Fruit fly (Drosophila melanogaster) whole organism, pupa: ENCODE results near the gene kek2.

ENCODE experiments used
- CG10348 ChIP-seq: fragments of 200-800 bp; sonication (Bioruptor generic); IDR thresholded peaks from 2 replicates; pipeline ENCODE4 v1.3.6; 2022; ENCODE audit warnings: missing biosample characterization, missing genetic modification characterization
- CG13204 ChIP-seq: fragments of 200-800 bp; sonication (Bioruptor generic); optimal IDR thresholded peaks from 2 replicates; lab custom pipeline; 2018; ENCODE audit warnings: missing biosample characterization, mild to moderate bottlenecking, missing genetic modification characterization, moderate library complexity
- CG14655 ChIP-seq: fragments of 200-800 bp; sonication (Bioruptor generic); optimal IDR thresholded peaks from 3 replicates; lab custom pipeline; 2017; ENCODE audit warnings: mild to moderate bottlenecking, missing biosample characterization, missing genetic modification reagents, missing genetic modification characterization
- CG15710 ChIP-seq: fragments of 200-800 bp; sonication (Bioruptor generic); optimal IDR thresholded peaks from 2 replicates; lab custom pipeline; 2018; ENCODE audit warnings: missing biosample characterization, mild to moderate bottlenecking, missing genetic modification characterization, moderate library complexity
- CG32121 ChIP-seq: fragments of 200-800 bp; sonication (Bioruptor generic); IDR thresholded peaks from 2 replicates; pipeline ENCODE4 v1.3.6; 2022; ENCODE audit warnings: missing biosample characterization, missing genetic modification characterization
- CG34367 ChIP-seq: fragments of 200-800 bp; sonication (Bioruptor generic); optimal IDR thresholded peaks from 2 replicates; lab custom pipeline; 2018; ENCODE audit warnings: missing biosample characterization, mild to moderate bottlenecking, missing genetic modification characterization
- CG4496 ChIP-seq: fragments of 200-800 bp; sonication (Bioruptor generic); IDR thresholded peaks from 3 replicates; pipeline ENCODE4 v1.3.6; 2022; ENCODE audit warnings: missing biosample characterization, missing genetic modification characterization
- CG8159 ChIP-seq: fragments of 200-800 bp; sonication (Bioruptor generic); optimal IDR thresholded peaks from 3 replicates; lab custom pipeline; 2018; ENCODE audit warnings: missing biosample characterization, mild to moderate bottlenecking, missing genetic modification characterization, moderate library complexity
- CG8301 ChIP-seq: fragments of 200-800 bp; sonication (Bioruptor generic); optimal IDR thresholded peaks from 2 replicates; lab custom pipeline; 2018; ENCODE audit warnings: missing biosample characterization, mild to moderate bottlenecking, missing genetic modification characterization
- CG9948 ChIP-seq: fragments of 200-800 bp; sonication (Bioruptor generic); optimal IDR thresholded peaks from 2 replicates; lab custom pipeline; 2018; ENCODE audit warnings: missing biosample characterization, mild to moderate bottlenecking, missing genetic modification characterization, moderate library complexity
- D1 ChIP-seq: fragments of 200-800 bp; sonication (Bioruptor generic); optimal IDR thresholded peaks from 2 replicates; lab custom pipeline; 2018; ENCODE audit warnings: missing biosample characterization, mild to moderate bottlenecking, missing genetic modification characterization, moderate library complexity
- EcR ChIP-seq: fragments of 200-800 bp; sonication (Bioruptor generic); optimal IDR thresholded peaks from 3 replicates; lab custom pipeline; 2019; ENCODE audit warnings: missing biosample characterization, missing genetic modification characterization, mild to moderate bottlenecking, moderate library complexity, missing genetic modification reagents
- Ets98B ChIP-seq: fragments of 200-800 bp; sonication (Bioruptor generic); IDR thresholded peaks from 2 replicates; pipeline ENCODE4 v1.3.6; 2022; ENCODE audit warnings: missing biosample characterization, missing genetic modification characterization
- Pif1A ChIP-seq: fragments of 200-800 bp; sonication (Bioruptor generic); optimal IDR thresholded peaks from 3 replicates; lab custom pipeline; 2016; ENCODE audit warnings: missing biosample characterization, missing genetic modification characterization
- Snoo ChIP-seq: fragments of 200-800 bp; sonication (Bioruptor generic); optimal IDR thresholded peaks from 3 replicates; lab custom pipeline; 2017; ENCODE audit warnings: missing biosample characterization, mild to moderate bottlenecking, missing genetic modification characterization, inconsistent platforms
- fd96Ca ChIP-seq: fragments of 200-800 bp; sonication (Bioruptor generic); IDR thresholded peaks from 3 replicates; pipeline ENCODE4 v1.3.6; 2022; ENCODE audit warnings: missing biosample characterization, missing genetic modification characterization
- gl ChIP-seq: fragments of 200-800 bp; sonication (Bioruptor generic); optimal IDR thresholded peaks from 2 replicates; lab custom pipeline; 2018; ENCODE audit warnings: missing biosample characterization, mild to moderate bottlenecking, missing genetic modification characterization
- rn ChIP-seq: fragments of 200-800 bp; sonication (Bioruptor generic); IDR thresholded peaks from 2 replicates; pipeline ENCODE4 v1.3.6; 2022; ENCODE audit warnings: missing biosample characterization, missing genetic modification characterization

The kek2 gene

DNA sequence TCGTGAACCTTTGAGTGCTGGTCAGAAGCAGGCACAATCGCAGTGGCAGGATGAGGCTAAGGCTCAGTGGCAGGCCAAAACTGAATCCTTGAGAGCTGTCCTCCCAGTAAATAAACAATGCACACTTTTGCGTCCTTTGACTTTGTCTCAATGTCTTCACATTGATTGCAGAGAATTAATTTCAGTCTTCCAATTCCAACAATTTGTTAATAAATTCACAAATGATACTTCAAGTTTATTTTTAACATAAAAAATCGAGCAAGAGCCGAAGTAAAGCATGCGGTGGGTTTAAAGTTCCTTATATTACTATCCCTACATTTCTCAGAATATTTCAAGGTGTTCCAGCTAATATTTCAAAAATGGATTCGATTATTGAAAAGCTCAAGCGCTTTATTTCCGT lies 75.4 kb downstream of the kek2 start, which contains the start of gene CG43167:
Gene CG43167 (plus strand): TSS at position 301 of the 400 bp plus-strand sequence.
- TF ChIP-seq CG34367 (tag; lab: Kevin White, UChicago), result no peak
- no peak for TF ChIP-seq EcR
- no peak for TF ChIP-seq gl
- no peak for TF ChIP-seq CG8301
- no peak for TF ChIP-seq CG4496 (GFP tag; lab: Robert Waterston, UW)
- TF ChIP-seq Pif1A (GFP tag; lab: Kevin White, UChicago), result no peak
- no peak for TF ChIP-seq CG32121
- TF ChIP-seq CG8159 (tag; lab: Kevin White, UChicago), result no peak
- TF ChIP-seq Snoo (tag; lab: Kevin White, UChicago), result no peak
- no peak for TF ChIP-seq CG14655 (GFP tag; lab: Kevin White, UChicago)
- no peak for TF ChIP-seq CG15710
- no peak for TF ChIP-seq Ets98B (GFP tag; lab: Robert Waterston, UW)

DNA sequence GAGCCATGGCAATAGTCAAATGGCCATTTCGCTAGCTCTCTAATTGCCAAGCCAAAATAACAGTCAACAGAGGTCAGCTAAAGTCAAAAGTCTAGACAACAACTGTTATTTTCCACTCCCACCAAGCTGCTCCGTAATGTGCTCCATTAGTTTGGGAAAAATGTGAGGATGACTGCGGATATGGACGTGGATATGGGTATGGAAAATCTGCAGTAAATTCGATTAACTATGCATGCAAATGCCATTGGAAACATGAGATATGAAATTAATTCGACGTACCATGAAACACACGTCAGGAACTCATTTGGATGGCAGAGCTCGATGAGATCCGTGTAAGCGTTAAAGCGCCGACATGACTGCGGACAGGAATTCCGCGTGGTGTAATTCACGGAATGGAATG lies 81.2 kb downstream of the kek2 start, which contains the start of gene CG44477:
Gene CG44477 (plus strand): TSS at position 301 of the 400 bp plus-strand sequence.
- TF ChIP-seq CG13204 (GFP tag; lab: Kevin White, UChicago), result no peak
- TF ChIP-seq Snoo (tag; lab: Kevin White, UChicago), result no peak
- TF ChIP-seq rn (GFP tag; lab: Robert Waterston, UW), result no peak
- TF ChIP-seq CG34367 (tag; lab: Kevin White, UChicago), result no peak
- TF ChIP-seq gl, result no peak
- no peak for TF ChIP-seq CG9948
- TF ChIP-seq Pif1A (GFP tag; lab: Kevin White, UChicago), result no peak
- no peak for TF ChIP-seq CG15710
- TF ChIP-seq EcR, result no peak
- no peak for TF ChIP-seq CG10348 (GFP tag; lab: Robert Waterston, UW)
- no peak for TF ChIP-seq CG8301
- no peak for TF ChIP-seq CG32121
- no peak for TF ChIP-seq D1 (tag; lab: Kevin White, UChicago)
- no peak for TF ChIP-seq fd96Ca (GFP tag; lab: Robert Waterston, UW)
